Worm (Caenorhabditis elegans) whole organism, L3 larva: Measurements from ENCODE around the gene lgc-54.

ENCODE experiments used
- aly-2 ChIP-seq: fragments of 150-350 bp; optimal IDR thresholded peaks from 2 replicates; lab custom pipeline; 2014; ENCODE audit warnings: missing biosample characterization, missing genetic modification characterization
- ama-1 ChIP-seq: fragments of 150-350 bp; optimal IDR thresholded peaks from 2 replicates; lab custom pipeline; 2018
- ceh-9 ChIP-seq: sonication (generic microtip); optimal IDR thresholded peaks from 2 replicates; lab custom pipeline; 2018; ENCODE audit warnings: missing biosample characterization, missing genetic modification characterization
- daf-12 ChIP-seq: fragments of 150-350 bp; optimal IDR thresholded peaks from 2 replicates; lab custom pipeline; 2014; ENCODE audit warnings: missing biosample characterization, missing genetic modification reagents, missing genetic modification characterization
- fkh-10 ChIP-seq: sonication (generic microtip); optimal IDR thresholded peaks from 2 replicates; lab custom pipeline; 2017; ENCODE audit warnings: missing biosample characterization, missing genetic modification reagents, missing genetic modification characterization
- lin-39 ChIP-seq: fragments of 150-350 bp; optimal IDR thresholded peaks from 2 replicates; lab custom pipeline; 2018; ENCODE audit warnings: missing biosample characterization, missing genetic modification reagents, missing genetic modification characterization
- mdl-1 ChIP-seq: fragments of 150-350 bp; optimal IDR thresholded peaks from 2 replicates; lab custom pipeline; 2014; ENCODE audit warnings: missing biosample characterization, missing genetic modification characterization
- nfya-1 ChIP-seq: sonication (generic microtip); optimal IDR thresholded peaks from 2 replicates; lab custom pipeline; 2017; ENCODE audit warnings: missing genetic modification characterization, mild to moderate bottlenecking, missing compliant biosample characterization, antibody characterized with exemption, moderate library complexity; ENCODE audit not compliant: insufficient read depth
- nhr-12 ChIP-seq: fragments of 150-350 bp; optimal IDR thresholded peaks from 2 replicates; lab custom pipeline; 2014; ENCODE audit warnings: missing biosample characterization, missing genetic modification characterization
- pha-4 ChIP-seq: fragments of 150-350 bp; optimal IDR thresholded peaks from 2 replicates; lab custom pipeline; 2014; ENCODE audit warnings: missing biosample characterization, missing genetic modification reagents, missing genetic modification characterization
- sea-2 ChIP-seq: fragments of 150-350 bp; sonication (generic microtip); optimal IDR thresholded peaks from 4 replicates; lab custom pipeline; 2014; ENCODE audit warnings: missing biosample characterization, missing genetic modification reagents, missing genetic modification characterization
- tbx-2 ChIP-seq: sonication (generic microtip); optimal IDR thresholded peaks from 2 replicates; lab custom pipeline; 2016; ENCODE audit warnings: mild to moderate bottlenecking, missing genetic modification characterization, missing compliant biosample characterization

DNA sequence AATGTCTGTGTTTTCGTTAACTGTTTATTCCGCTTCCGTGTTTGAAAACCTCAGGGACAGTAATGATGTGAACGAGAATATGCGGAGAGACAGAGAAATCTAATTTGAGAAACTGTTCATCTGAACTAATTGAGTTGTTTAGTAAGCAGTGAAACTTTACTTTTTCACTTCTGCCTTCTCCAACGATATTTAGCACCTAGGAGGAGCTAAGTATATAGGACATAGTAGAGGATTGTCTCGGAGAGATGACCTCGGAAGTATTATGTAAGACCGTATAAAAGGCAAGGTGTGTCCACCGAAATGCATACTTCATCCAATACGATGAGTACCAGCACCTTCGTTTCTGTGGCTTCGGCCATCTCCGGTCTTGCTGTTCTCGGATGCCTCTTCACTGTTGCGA, 17.0 kb downstream of the lgc-54 start, which contains the start of gene col-141:
- TF ChIP-seq ama-1 (lab: Kevin White, UChicago) (no peak), pha-4 (tag; lab: Kevin White, UChicago) (no peak), daf-12 (tag; lab: Kevin White, UChicago) (no peak), nfya-1 (tag; lab: Kevin White, UChicago) (no peak), fkh-10 (no peak), mdl-1 (tag; lab: Kevin White, UChicago) (no peak), sea-2 (no peak), lin-39 (tag; lab: Kevin White, UChicago) (no peak), ceh-9 (tag; lab: Kevin White, UChicago) (no peak), nhr-12 (no peak), aly-2 (no peak), tbx-2 (no peak)
